Fruit fly (Drosophila melanogaster) whole organism, embryonic: ENCODE measurements around the gene CG7896.

Source experiments
- Atf6 ChIP-seq: fragments of 200-800 bp; sonication (Bioruptor generic); IDR thresholded peaks from 2 replicates; pipeline ENCODE4 v1.3.6; 2022; ENCODE audit warnings: missing biosample characterization, missing genetic modification characterization
- B-H1 ChIP-seq: fragments of 200-800 bp; sonication (Bioruptor generic); IDR thresholded peaks from 3 replicates; pipeline ENCODE4 v1.3.6; 2022; ENCODE audit warnings: missing biosample characterization, missing genetic modification characterization
- C15 ChIP-seq: fragments of 200-800 bp; sonication (Bioruptor generic); IDR thresholded peaks from 3 replicates; pipeline ENCODE4 v1.3.6; 2022; ENCODE audit warnings: missing biosample characterization, missing genetic modification characterization
- CG1024 ChIP-seq: fragments of 200-800 bp; sonication (Bioruptor generic); IDR thresholded peaks from 2 replicates; pipeline ENCODE4 v1.3.6; 2022; ENCODE audit warnings: missing biosample characterization, missing genetic modification characterization
- CG10267 ChIP-seq: fragments of 200-800 bp; sonication (Bioruptor generic); optimal IDR thresholded peaks from 2 replicates; lab custom pipeline; 2018; ENCODE audit warnings: missing biosample characterization, mild to moderate bottlenecking, missing genetic modification characterization, moderate library complexity
- CG10366 ChIP-seq: fragments of 200-800 bp; sonication (Bioruptor generic); IDR thresholded peaks from 2 replicates; pipeline ENCODE4 v1.3.6; 2022; ENCODE audit warnings: missing biosample characterization, missing genetic modification characterization
- CG10654 ChIP-seq: fragments of 200-800 bp; sonication (Bioruptor generic); optimal IDR thresholded peaks from 2 replicates; lab custom pipeline; 2016; ENCODE audit warnings: missing biosample characterization, missing genetic modification characterization
- CG11085 ChIP-seq: fragments of 200-800 bp; sonication (Bioruptor generic); IDR thresholded peaks from 2 replicates; pipeline ENCODE4 v1.3.6; 2022; ENCODE audit warnings: missing biosample characterization, missing genetic modification characterization
- CG12659 ChIP-seq: fragments of 200-800 bp; sonication (Bioruptor generic); optimal IDR thresholded peaks from 3 replicates; lab custom pipeline; 2017; ENCODE audit warnings: mild to moderate bottlenecking, missing biosample characterization, missing genetic modification reagents, missing genetic modification characterization
- CG1603 ChIP-seq: fragments of 200-800 bp; sonication (Bioruptor generic); optimal IDR thresholded peaks from 2 replicates; lab custom pipeline; 2019; ENCODE audit warnings: missing biosample characterization, mild to moderate bottlenecking, missing genetic modification characterization, moderate library complexity
- CG18764 ChIP-seq: fragments of 200-800 bp; sonication (Bioruptor generic); optimal IDR thresholded peaks from 3 replicates; lab custom pipeline; 2016; ENCODE audit warnings: missing biosample characterization, missing genetic modification characterization
- CG2202 ChIP-seq: fragments of 200-800 bp; sonication (Bioruptor generic); optimal IDR thresholded peaks from 2 replicates; lab custom pipeline; 2018; ENCODE audit warnings: missing biosample characterization, mild to moderate bottlenecking, missing genetic modification characterization
- CG3281 ChIP-seq: fragments of 200-800 bp; sonication (Bioruptor generic); optimal IDR thresholded peaks from 3 replicates; lab custom pipeline; 2017; ENCODE audit warnings: missing biosample characterization, mild to moderate bottlenecking, missing genetic modification characterization
- CG3847 ChIP-seq: fragments of 200-800 bp; sonication (Bioruptor generic); IDR thresholded peaks from 2 replicates; pipeline ENCODE4 v1.3.6; 2022; ENCODE audit warnings: missing biosample characterization, missing genetic modification characterization
- CG4730 ChIP-seq: fragments of 200-800 bp; sonication (Bioruptor generic); IDR thresholded peaks from 2 replicates; pipeline ENCODE4 v1.3.6; 2022; ENCODE audit warnings: missing biosample characterization, missing genetic modification characterization
- CG6175 ChIP-seq: fragments of 200-800 bp; sonication (Bioruptor generic); IDR thresholded peaks from 3 replicates; pipeline ENCODE4 v1.3.6; 2022; ENCODE audit warnings: missing biosample characterization, missing genetic modification characterization
- CG7357 ChIP-seq: fragments of 200-800 bp; sonication (Bioruptor generic); IDR thresholded peaks from 3 replicates; pipeline ENCODE4 v1.3.6; 2022; ENCODE audit warnings: missing biosample characterization, missing genetic modification characterization
- CG7928 ChIP-seq: fragments of 200-800 bp; sonication (Bioruptor generic); optimal IDR thresholded peaks from 2 replicates; lab custom pipeline; 2017; ENCODE audit warnings: missing biosample characterization, mild to moderate bottlenecking, missing genetic modification characterization
- CG8944 ChIP-seq: fragments of 200-800 bp; sonication (Bioruptor generic); optimal IDR thresholded peaks from 3 replicates; lab custom pipeline; 2016; ENCODE audit warnings: missing biosample characterization, missing genetic modification characterization
- CG9609 ChIP-seq: fragments of 200-800 bp; sonication (Bioruptor generic); optimal IDR thresholded peaks from 3 replicates; lab custom pipeline; 2016; ENCODE audit warnings: missing biosample characterization, missing genetic modification characterization
- CG9727 ChIP-seq: fragments of 200-800 bp; sonication (Bioruptor generic); optimal IDR thresholded peaks from 3 replicates; lab custom pipeline; 2017; ENCODE audit warnings: missing biosample characterization, mild to moderate bottlenecking, missing genetic modification characterization
- CG9797 ChIP-seq: fragments of 200-800 bp; sonication (Bioruptor generic); optimal IDR thresholded peaks from 3 replicates; lab custom pipeline; 2018; ENCODE audit warnings: missing biosample characterization, mild to moderate bottlenecking, missing genetic modification characterization
- Chrac-16 ChIP-seq: fragments of 200-800 bp; sonication (Bioruptor generic); optimal IDR thresholded peaks from 3 replicates; lab custom pipeline; 2016; ENCODE audit warnings: missing biosample characterization, missing genetic modification characterization
- Eip74EF ChIP-seq, 2 experiments: fragments of 200-800 bp in 1 of 2; fragments of >200 bp in 1 of 2; sonication (Bioruptor generic) in 1 of 2; optimal IDR thresholded peaks; 2 replicates each; lab custom pipeline; 2017 to 2019; ENCODE audit warnings: missing biosample characterization in 2 of 2, missing genetic modification characterization in 2 of 2, mild to moderate bottlenecking in 1 of 2, moderate library complexity in 1 of 2
- Ets65A ChIP-seq: fragments of 200-800 bp; sonication (Bioruptor generic); peaks from one replicate; lab custom pipeline; 2016; ENCODE audit warnings: missing biosample characterization, missing genetic modification characterization
- Ets97D ChIP-seq: fragments of 200-800 bp; sonication (Bioruptor generic); optimal IDR thresholded peaks from 3 replicates; lab custom pipeline; 2016; ENCODE audit warnings: missing biosample characterization, missing genetic modification characterization
- Hmx ChIP-seq: fragments of 200-800 bp; sonication (Bioruptor generic); optimal IDR thresholded peaks from 2 replicates; lab custom pipeline; 2016; ENCODE audit warnings: missing biosample characterization, missing genetic modification characterization
- Mad ChIP-seq: fragments of 200-800 bp; sonication (Bioruptor generic); optimal IDR thresholded peaks from 2 replicates; lab custom pipeline; 2016; ENCODE audit warnings: missing biosample characterization, missing genetic modification characterization
- Neu2 ChIP-seq: fragments of 200-800 bp; sonication (Bioruptor generic); optimal IDR thresholded peaks from 3 replicates; lab custom pipeline; 2016; ENCODE audit warnings: missing biosample characterization, missing genetic modification characterization, borderline replicate concordance
- Sry-δ ChIP-seq: fragments of 200-800 bp; sonication (Bioruptor generic); optimal IDR thresholded peaks from 2 replicates; lab custom pipeline; 2016; ENCODE audit warnings: missing biosample characterization, missing genetic modification characterization
- cas ChIP-seq: fragments of 200-800 bp; sonication (Bioruptor generic); IDR thresholded peaks from 2 replicates; pipeline ENCODE4 v1.3.6; 2022; ENCODE audit warnings: missing biosample characterization, missing genetic modification characterization
- chif ChIP-seq, 2 experiments: fragments of 200-800 bp; sonication (Bioruptor generic); optimal IDR thresholded peaks; 3 replicates each; lab custom pipeline; 2016; ENCODE audit warnings: missing biosample characterization in 2 of 2, missing genetic modification characterization in 2 of 2
- disco-r ChIP-seq: fragments of 200-800 bp; sonication (Bioruptor generic); optimal IDR thresholded peaks from 2 replicates; lab custom pipeline; 2016; ENCODE audit warnings: missing biosample characterization, missing genetic modification characterization
- dysf ChIP-seq: fragments of 200-800 bp; sonication (Bioruptor generic); IDR thresholded peaks from 3 replicates; pipeline ENCODE4 v1.3.6; 2022; ENCODE audit warnings: missing biosample characterization, missing genetic modification characterization
- fd3F ChIP-seq: fragments of 200-800 bp; sonication (Bioruptor generic); optimal IDR thresholded peaks from 2 replicates; lab custom pipeline; 2018; ENCODE audit warnings: missing biosample characterization, mild to moderate bottlenecking, missing genetic modification characterization, moderate library complexity
- fd96Cb ChIP-seq: fragments of 200-800 bp; sonication (Bioruptor generic); optimal IDR thresholded peaks from 2 replicates; lab custom pipeline; 2018; ENCODE audit warnings: missing biosample characterization, mild to moderate bottlenecking, missing genetic modification characterization, moderate library complexity
- grn ChIP-seq: fragments of 200-800 bp; sonication (Bioruptor generic); optimal IDR thresholded peaks from 3 replicates; lab custom pipeline; 2017; ENCODE audit warnings: missing biosample characterization, missing genetic modification characterization
- gro ChIP-seq: fragments of 200-800 bp; sonication (Bioruptor generic); optimal IDR thresholded peaks from 2 replicates; lab custom pipeline; 2016; ENCODE audit warnings: missing biosample characterization, missing genetic modification characterization
- jigr1 ChIP-seq: fragments of 200-800 bp; sonication (Bioruptor generic); IDR thresholded peaks from 3 replicates; pipeline ENCODE4 v1.3.6; 2022; ENCODE audit warnings: missing biosample characterization, missing genetic modification characterization
- klu ChIP-seq: fragments of 200-800 bp; sonication (Bioruptor generic); IDR thresholded peaks from 2 replicates; pipeline ENCODE4 v1.3.6; 2022; ENCODE audit warnings: missing biosample characterization, missing genetic modification characterization
- lov ChIP-seq, 2 experiments: fragments of 200-800 bp in 1 of 2; fragments of >200 bp in 1 of 2; sonication (Bioruptor generic) in 1 of 2; IDR thresholded peaks in 1 of 2; optimal IDR thresholded peaks in 1 of 2; 2 replicates in 1 of 2; 3 replicates in 1 of 2; pipeline versions ENCODE4 v1.3.6 to Lab custom; 2017 to 2022; ENCODE audit warnings: missing biosample characterization in 1 of 2, missing genetic modification characterization in 1 of 2
- nau ChIP-seq: fragments of 200-800 bp; sonication (Bioruptor generic); optimal IDR thresholded peaks from 3 replicates; lab custom pipeline; 2017; ENCODE audit warnings: missing biosample characterization, mild to moderate bottlenecking, missing genetic modification characterization, missing genetic modification reagents
- p53 ChIP-seq: fragments of 200-800 bp; sonication (Bioruptor generic); optimal IDR thresholded peaks from 2 replicates; lab custom pipeline; 2016; ENCODE audit warnings: missing biosample characterization, missing genetic modification characterization
- pfk ChIP-seq: fragments of 200-800 bp; sonication (Bioruptor generic); optimal IDR thresholded peaks from 2 replicates; lab custom pipeline; 2018; ENCODE audit warnings: missing biosample characterization, mild to moderate bottlenecking, missing genetic modification characterization, moderate library complexity
- ranshi ChIP-seq: fragments of 200-800 bp; sonication (Bioruptor generic); IDR thresholded peaks from 2 replicates; pipeline ENCODE4 v1.3.6; 2022; ENCODE audit warnings: missing biosample characterization, missing genetic modification characterization
- scrt ChIP-seq: fragments of 200-800 bp; sonication (Bioruptor generic); optimal IDR thresholded peaks from 2 replicates; lab custom pipeline; 2018; ENCODE audit warnings: missing biosample characterization, mild to moderate bottlenecking, missing genetic modification characterization, moderate library complexity
- so ChIP-seq: fragments of 200-800 bp; sonication (Bioruptor generic); IDR thresholded peaks from 3 replicates; pipeline ENCODE4 v1.3.6; 2022; ENCODE audit warnings: missing biosample characterization, missing genetic modification characterization
- usp ChIP-seq: fragments of >200 bp; optimal IDR thresholded peaks from 2 replicates; lab custom pipeline; 2017; ENCODE audit warnings: missing biosample characterization, missing genetic modification characterization
- wdn ChIP-seq: fragments of 200-800 bp; sonication (Bioruptor generic); IDR thresholded peaks from 2 replicates; pipeline ENCODE4 v1.3.6; 2022; ENCODE audit warnings: missing biosample characterization, missing genetic modification characterization

The CG7896 gene

DNA sequence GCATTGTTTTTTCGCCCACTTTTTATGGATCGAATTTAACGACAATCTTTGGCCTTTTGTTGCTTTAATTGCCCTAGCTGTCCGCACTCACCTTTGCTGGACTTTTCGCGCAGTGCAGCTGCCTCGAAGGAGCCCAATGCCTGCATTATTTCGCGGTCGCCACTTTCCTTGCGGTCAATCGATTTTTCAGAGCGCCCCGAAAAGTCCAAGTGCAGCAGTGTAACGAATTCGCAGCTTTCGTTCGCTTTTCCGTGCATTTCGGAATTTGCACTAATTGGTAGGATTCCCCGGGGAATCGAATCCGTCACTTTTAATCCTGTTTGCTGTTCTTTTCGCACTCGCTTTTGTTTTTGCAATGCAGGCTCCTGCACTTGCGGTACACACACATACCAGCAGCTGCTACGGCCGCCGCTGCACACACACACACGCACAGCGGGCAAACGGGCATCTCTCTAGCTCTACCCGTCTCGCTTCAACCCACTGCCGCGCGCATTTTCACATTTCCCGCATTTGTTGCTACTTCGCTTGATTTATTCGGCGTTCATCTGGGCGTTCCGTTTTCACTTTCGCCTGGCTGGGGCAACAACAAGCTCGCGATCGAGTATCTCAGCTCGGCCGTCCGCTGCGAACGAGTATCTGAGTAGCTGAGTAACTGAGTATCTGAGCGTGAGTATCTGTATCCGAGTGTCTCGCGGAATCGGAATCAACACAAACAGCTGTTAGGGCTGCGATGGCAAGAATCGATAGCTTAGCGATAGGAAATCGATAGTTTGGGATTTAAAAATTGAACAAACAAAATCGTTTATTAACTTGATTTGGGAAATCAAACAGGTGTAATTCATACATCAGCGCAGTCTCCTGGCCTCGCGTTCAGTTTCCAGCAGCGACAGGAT is 38.6 kb downstream of the CG7896 start, which contains the start of gene Mgat2 (continued):
- peak; percentile 82; the same call in 2 of the 3 replicates for TF ChIP-seq CG6175 (GFP tag; lab: Robert Waterston, UW)
- TF ChIP-seq p53, result no peak
- peak; percentile 34; the same call in 2 of the 3 replicates for TF ChIP-seq so
- no peak for TF ChIP-seq CG10654
- TF ChIP-seq CG2202 (tag; lab: Kevin White, UChicago), result peak; percentile 66
- no peak for TF ChIP-seq CG7928 (GFP tag; lab: Kevin White, UChicago)
- no peak for TF ChIP-seq dysf (GFP tag; lab: Robert Waterston, UW)
- TF ChIP-seq klu (GFP tag; lab: Robert Waterston, UW), result no peak
- no peak for TF ChIP-seq fd96Cb
- no peak for TF ChIP-seq CG8944 (GFP tag; lab: Kevin White, UChicago)
- TF ChIP-seq Chrac-16 (GFP tag; lab: Kevin White, UChicago), result no peak
- TF ChIP-seq Ets65A (GFP tag; lab: Kevin White, UChicago), result peak; percentile 87
- no peak for TF ChIP-seq CG9609
- TF ChIP-seq pfk (GFP tag; lab: Kevin White, UChicago), result peak; percentile 83
- TF ChIP-seq chif (GFP tag; optimal IDR thresholded peaks at IDR 0.05; lab: Kevin White, UChicago), result peak in 1 of 2 experiments; percentile 7
- no peak for TF ChIP-seq Hmx (GFP tag; lab: Kevin White, UChicago)
- TF ChIP-seq CG3847 (GFP tag; lab: Robert Waterston, UW), result no peak
- TF ChIP-seq grn (GFP tag; lab: Kevin White, UChicago), result peak; percentile 27
- TF ChIP-seq CG10366 (GFP tag; lab: Robert Waterston, UW), result no peak
- TF ChIP-seq disco-r (GFP tag; lab: Kevin White, UChicago), result no peak
- TF ChIP-seq cas (GFP tag; lab: Robert Waterston, UW), result no peak
- TF ChIP-seq Mad, result no peak
- no peak for TF ChIP-seq B-H1 (GFP tag; lab: Robert Waterston, UW)
- peak; percentile 45 for TF ChIP-seq gro (GFP tag; lab: Kevin White, UChicago)
- TF ChIP-seq CG12659 (GFP tag; lab: Kevin White, UChicago), result peak; percentile 29
- TF ChIP-seq CG4730 (GFP tag; lab: Robert Waterston, UW), result no peak
- TF ChIP-seq Atf6, result peak; percentile 55; the same call in 1 of the 2 replicates
- no peak for TF ChIP-seq jigr1 (GFP tag; lab: Robert Waterston, UW)
- TF ChIP-seq CG9797 (GFP tag; lab: Kevin White, UChicago), result no peak
- no peak for TF ChIP-seq CG18764
- TF ChIP-seq fd3F (GFP tag; lab: Kevin White, UChicago), result no peak
- no peak for TF ChIP-seq nau (GFP tag; lab: Kevin White, UChicago)
- peak in 1 of 2 experiments; percentile 61 for TF ChIP-seq Eip74EF (GFP tag; optimal IDR thresholded peaks at IDR 0.05; lab: Kevin White, UChicago)
- TF ChIP-seq CG7357 (GFP tag; lab: Robert Waterston, UW), result no peak
- no peak for TF ChIP-seq C15 (GFP tag; lab: Robert Waterston, UW)
- TF ChIP-seq wdn (GFP tag; lab: Robert Waterston, UW), result no peak
- no peak for TF ChIP-seq CG3281 (GFP tag; lab: Kevin White, UChicago)
- no peak for TF ChIP-seq lov (optimal IDR thresholded peaks at IDR 0.05; lab: Kevin White, UChicago)
- 0 out of 3 replicates have a peak, but pooled peaks have one; percentile 29 for TF ChIP-seq lov (GFP tag; IDR thresholded peaks at IDR 0.05; lab: Robert Waterston, UW)
- no peak for TF ChIP-seq Neu2 (GFP tag; lab: Kevin White, UChicago)
- no peak for TF ChIP-seq Ets97D (GFP tag; lab: Kevin White, UChicago)
- no peak for TF ChIP-seq usp (GFP tag; lab: Kevin White, UChicago)
- TF ChIP-seq CG1024 (GFP tag; lab: Robert Waterston, UW), result no peak; the same call in 1 of the 2 replicates
- TF ChIP-seq Sry-δ (GFP tag; lab: Kevin White, UChicago), result no peak
- TF ChIP-seq CG9727 (GFP tag; lab: Kevin White, UChicago), result peak; percentile 38
- peak; percentile 32 for TF ChIP-seq scrt
- no peak; the same call in 1 of the 2 replicates for TF ChIP-seq ranshi (GFP tag; lab: Robert Waterston, UW)
- TF ChIP-seq CG1603, result peak; percentile 44
- no peak for TF ChIP-seq CG11085 (GFP tag; lab: Robert Waterston, UW)
- TF ChIP-seq CG10267 (tag; lab: Kevin White, UChicago), result peak; percentile 44
